Worm (Caenorhabditis elegans): ENCODE data around the gene F48E8.4.

Gene F48E8.4

DNA sequence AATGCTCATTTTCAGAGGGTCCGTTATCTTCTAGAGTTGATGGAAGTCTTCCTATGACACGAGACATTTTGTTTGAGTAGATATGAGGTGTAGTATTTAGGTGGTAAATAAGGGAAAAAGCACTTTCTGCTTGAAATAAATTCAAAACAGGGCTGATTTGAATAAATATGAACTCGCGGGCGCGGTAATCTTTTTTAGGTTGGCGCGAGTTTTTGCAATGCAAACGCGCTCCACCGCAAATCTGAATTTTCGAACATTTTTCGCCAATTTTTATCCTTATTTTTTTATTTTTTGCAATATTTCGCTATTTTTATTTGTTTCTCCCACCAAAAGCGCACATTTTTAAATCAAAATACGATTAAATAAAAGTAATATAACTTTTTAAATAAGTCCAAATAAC is 5.2 kb upstream of the F48E8.4 start, which contains the start of gene skpt-1 (continued):
- TF ChIP-seq hsf-1 (GFP tag; IDR thresholded peaks at IDR 0.05) (peak; percentile 86), tlf-1 (GFP tag; optimal IDR thresholded peaks at IDR 0.05) (peak; percentile 92), lin-40 (tag; optimal IDR thresholded peaks at IDR 0.05) (no peak), cebp-1 (GFP tag; IDR thresholded peaks at IDR 0.05) (no peak), cebp-1 (tag; optimal IDR thresholded peaks at IDR 0.05) (peak; percentile 11), ceh-100 (GFP tag; IDR thresholded peaks at IDR 0.05) (peak; percentile 63; the same call in 1 of the 2 replicates), egrh-3 (GFP tag; IDR thresholded peaks at IDR 0.05) (no peak), dpl-1 (GFP tag; optimal IDR thresholded peaks at IDR 0.05) (peak; percentile 97), lin-54 (GFP tag; optimal IDR thresholded peaks at IDR 0.05) (peak; percentile 96), Y95B8A.8 (GFP tag; IDR thresholded peaks at IDR 0.05) (peak; percentile 91; the same call in 1 of the 2 replicates), F49E8.2 (tag; optimal IDR thresholded peaks at IDR 0.05; ENCODE audit: insufficient read depth) (peak; percentile 85), pbrm-1 (GFP tag; IDR thresholded peaks at IDR 0.05) (peak; percentile 62; the same call in 1 of the 2 replicates), attf-3 (GFP tag; conservative IDR thresholded peaks at IDR 0.05) (peak; percentile 45; the same call in 1 of the 2 replicates), C17E4.6 (GFP tag; IDR thresholded peaks at IDR 0.05) (peak; percentile 77; the same call in 1 of the 2 replicates), tbp1 (GFP tag; optimal IDR thresholded peaks at IDR 0.05) (peak; percentile 60), mcd-1 (GFP tag; IDR thresholded peaks at IDR 0.05) (peak; percentile 97), ztf-28 (GFP tag; IDR thresholded peaks at IDR 0.05) (0 out of 2 replicates have a peak, but pooled peaks have one; percentile 77), sdz-38 (tag; optimal IDR thresholded peaks at IDR 0.05) (no peak), ceh-91 (GFP tag; IDR thresholded peaks at IDR 0.05) (peak; percentile 96), ztf-6 (GFP tag; IDR thresholded peaks at IDR 0.05) (no peak), snpc-4 (GFP tag; optimal IDR thresholded peaks at IDR 0.05) (peak; percentile 11), snpc-4 (tag; optimal IDR thresholded peaks at IDR 0.05) (peak in 2 of 4 experiments; percentile 40 to 62), madf-6 (GFP tag; IDR thresholded peaks at IDR 0.05) (peak; percentile 99), madf-8 (GFP tag; conservative IDR thresholded peaks at IDR 0.05) (peak; percentile 97), Y53G8AR.9 (GFP tag; conservative IDR thresholded peaks at IDR 0.05) (peak; percentile 87), efl-1 (GFP tag; optimal IDR thresholded peaks at IDR 0.05) (peak; percentile 99), ZK185.1 (tag; optimal IDR thresholded peaks at IDR 0.05; ENCODE audit: poor library complexity, severe bottlenecking) (no peak), nfyb-1 (GFP tag; IDR thresholded peaks at IDR 0.05) (peak; percentile 73; the same call in 1 of the 2 replicates), sea-2 (GFP tag; IDR thresholded peaks at IDR 0.05) (no peak), Y79H2A.3 (GFP tag; conservative IDR thresholded peaks at IDR 0.05) (0 out of 2 replicates have a peak, but pooled peaks have one; percentile 51), him-1 (tag; optimal IDR thresholded peaks at IDR 0.05) (peak; percentile 19), egl-18 (GFP tag; IDR thresholded peaks at IDR 0.05) (no peak), hrde-1 (tag; optimal IDR thresholded peaks at IDR 0.05; ENCODE audit: borderline replicate concordance) (peak; percentile 54), lin-35 (GFP tag; optimal IDR thresholded peaks at IDR 0.05) (peak in 2 of 3 experiments; percentile 67 to 91), F57C9.4 (tag; optimal IDR thresholded peaks at IDR 0.05) (no peak)

DNA sequence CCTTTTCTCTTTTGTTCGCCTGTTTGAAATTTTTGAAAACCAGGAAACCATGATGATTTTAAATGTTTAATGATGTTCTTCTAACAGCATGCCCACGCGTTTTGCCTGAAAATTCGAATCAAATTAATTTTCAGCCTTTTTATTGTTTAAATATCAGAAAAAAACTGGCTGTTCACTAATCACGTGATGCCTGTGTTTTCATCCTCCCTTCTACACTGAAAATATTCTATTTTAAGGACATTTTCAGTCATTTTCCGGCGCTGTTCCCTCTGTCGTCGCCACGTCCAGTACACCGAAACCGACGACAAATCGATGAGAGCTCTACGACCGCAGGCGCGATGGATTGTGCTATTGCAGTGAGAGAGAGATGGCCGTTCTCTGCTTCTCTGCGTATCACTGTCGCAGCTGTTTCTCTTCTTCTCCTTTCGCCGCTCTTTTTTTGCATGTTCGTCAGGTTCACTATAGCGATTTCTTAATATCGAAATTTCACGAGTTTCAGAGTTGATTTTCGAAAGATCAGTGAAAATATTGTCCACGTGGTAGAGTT is 3.6 kb upstream of the F48E8.4 start, which contains the start of gene F48E8.8:
Gene F48E8.8 (minus strand): TSS at position 51 of the 547 bp plus-strand sequence.
- TF ChIP-seq Y79H2A.3 (GFP tag; conservative IDR thresholded peaks at IDR 0.05) = no peak
- no peak for TF ChIP-seq snpc-1.1 (tag; optimal IDR thresholded peaks at IDR 0.05; ENCODE audit: insufficient read depth)
- no peak for TF ChIP-seq mxl-1 (tag; optimal IDR thresholded peaks at IDR 0.05)
- peak; percentile 90 for TF ChIP-seq attf-5 (GFP tag; optimal IDR thresholded peaks at IDR 0.05)
- TF ChIP-seq T26A5.8 (tag; optimal IDR thresholded peaks at IDR 0.05) = no peak
- no peak for TF ChIP-seq mes-4 (tag; optimal IDR thresholded peaks at IDR 0.05)
- peak; percentile 80 for TF ChIP-seq mcd-1 (GFP tag; IDR thresholded peaks at IDR 0.05)
- 0 out of 2 replicates have a peak, but pooled peaks have one; percentile 25 for TF ChIP-seq egl-44 (GFP tag; IDR thresholded peaks at IDR 0.05)
- peak; percentile 15 for TF ChIP-seq ZK185.1 (tag; optimal IDR thresholded peaks at IDR 0.05; ENCODE audit: poor library complexity, severe bottlenecking)
- TF ChIP-seq attf-6 (GFP tag; IDR thresholded peaks at IDR 0.05) = no peak
- no peak for TF ChIP-seq lin-26 (GFP tag; IDR thresholded peaks at IDR 0.05)
- TF ChIP-seq F49E8.2 (tag; optimal IDR thresholded peaks at IDR 0.05; ENCODE audit: insufficient read depth) = no peak
- peak; percentile 45; the same call in 1 of the 2 replicates for TF ChIP-seq pbrm-1 (GFP tag; IDR thresholded peaks at IDR 0.05)
- TF ChIP-seq Y95B8A.8 (GFP tag; IDR thresholded peaks at IDR 0.05) = no peak
- no peak for TF ChIP-seq ztf-6 (GFP tag; IDR thresholded peaks at IDR 0.05)
- no peak for TF ChIP-seq pha-4 (tag; optimal IDR thresholded peaks at IDR 0.05)
- no peak for TF ChIP-seq lir-1 (GFP tag; conservative IDR thresholded peaks at IDR 0.05)
- TF ChIP-seq nfya-1 (tag; optimal IDR thresholded peaks at IDR 0.05; ENCODE audit: borderline replicate concordance, insufficient read depth) = no peak
- peak; percentile 31 for TF ChIP-seq nhr-80 (tag; optimal IDR thresholded peaks at IDR 0.05)
